Worm (Caenorhabditis elegans) whole organism, young adult: ENCODE measurements around the gene C08E8.3.

Experiments used
- B0019.2 ChIP-seq: fragments of 200-800 bp; sonication (Bioruptor generic); conservative IDR thresholded peaks from 2 replicates; pipeline ENCODE4 v1.3.6; 2022; ENCODE audit warnings: missing genetic modification reagents, missing genetic modification characterization, missing compliant biosample characterization
- B0336.3 ChIP-seq: fragments of 200-800 bp; sonication (Bioruptor generic); IDR thresholded peaks from 2 replicates; pipeline ENCODE4 v1.3.6; 2022; ENCODE audit warnings: missing genetic modification characterization, missing compliant biosample characterization
- C06A6.2 ChIP-seq: fragments of 200-800 bp; sonication (Bioruptor generic); conservative IDR thresholded peaks from 2 replicates; pipeline ENCODE4 v1.3.6; 2022; ENCODE audit warnings: missing genetic modification characterization, missing compliant biosample characterization
- C17E4.6 ChIP-seq: fragments of 200-800 bp; sonication (Bioruptor generic); IDR thresholded peaks from 2 replicates; pipeline ENCODE4 v1.3.6; 2022; ENCODE audit warnings: missing genetic modification reagents, missing genetic modification characterization, missing compliant biosample characterization
- F10E7.11 ChIP-seq: sonication (generic microtip); optimal IDR thresholded peaks from 2 replicates; lab custom pipeline; 2017; ENCODE audit warnings: mild to moderate bottlenecking, missing genetic modification characterization, moderate library complexity, missing compliant biosample characterization
- F22D6.2 ChIP-seq: sonication (generic microtip); optimal IDR thresholded peaks from 2 replicates; lab custom pipeline; 2016; ENCODE audit warnings: mild to moderate bottlenecking, missing genetic modification characterization, missing compliant biosample characterization
- F52B5.7 ChIP-seq: sonication (generic microtip); optimal IDR thresholded peaks from 2 replicates; lab custom pipeline; 2016; ENCODE audit warnings: mild to moderate bottlenecking, missing genetic modification characterization, missing compliant biosample characterization
- K11D2.4 ChIP-seq: fragments of 200-800 bp; sonication (Bioruptor generic); IDR thresholded peaks from 2 replicates; pipeline ENCODE4 v1.3.6; 2022; ENCODE audit warnings: missing genetic modification reagents, missing genetic modification characterization, missing compliant biosample characterization
- K12H6.12 ChIP-seq: fragments of 200-800 bp; sonication (Bioruptor generic); optimal IDR thresholded peaks from 2 replicates; lab custom pipeline; 2018; ENCODE audit warnings: mild to moderate bottlenecking, missing genetic modification characterization, missing compliant biosample characterization
- T26A5.8 ChIP-seq: sonication (generic microtip); optimal IDR thresholded peaks from 2 replicates; lab custom pipeline; 2016; ENCODE audit warnings: missing genetic modification characterization, missing compliant biosample characterization
- Y53G8AR.9 ChIP-seq: fragments of 200-800 bp; sonication (Bioruptor generic); conservative IDR thresholded peaks from 2 replicates; pipeline ENCODE4 v1.3.6; 2022; ENCODE audit warnings: missing genetic modification reagents, missing genetic modification characterization, missing compliant biosample characterization
- akir-1 ChIP-seq: fragments of 200-800 bp; sonication (Bioruptor generic); optimal IDR thresholded peaks from 2 replicates; lab custom pipeline; 2018; ENCODE audit warnings: mild to moderate bottlenecking, missing genetic modification characterization, moderate library complexity, missing compliant biosample characterization
- ama-1 ChIP-seq, 3 experiments: fragments of 150-350 bp in 1 of 3; sonication (generic microtip) in 2 of 3; optimal IDR thresholded peaks; 2 replicates each; lab custom pipeline; 2014 to 2018; ENCODE audit warnings: missing biosample characterization in 2 of 3, missing genetic modification characterization in 2 of 3, missing genetic modification reagents in 2 of 3
- aptf-2 ChIP-seq: fragments of 200-800 bp; sonication (Bioruptor generic); conservative IDR thresholded peaks from 2 replicates; pipeline ENCODE4 v1.3.6; 2022; ENCODE audit warnings: missing genetic modification reagents, missing genetic modification characterization, missing compliant biosample characterization
- atf-7 ChIP-seq: sonication (generic microtip); optimal IDR thresholded peaks from 2 replicates; lab custom pipeline; 2017; ENCODE audit warnings: mild to moderate bottlenecking, missing genetic modification characterization, missing compliant biosample characterization
- athp-1 ChIP-seq: sonication (generic microtip); optimal IDR thresholded peaks from 2 replicates; lab custom pipeline; 2017; ENCODE audit warnings: mild to moderate bottlenecking, missing genetic modification characterization, missing compliant biosample characterization
- attf-5 ChIP-seq: fragments of 200-800 bp; sonication (Bioruptor generic); optimal IDR thresholded peaks from 2 replicates; lab custom pipeline; 2018; ENCODE audit warnings: mild to moderate bottlenecking, missing genetic modification characterization, missing compliant biosample characterization
- bed-1 ChIP-seq: fragments of 200-800 bp; sonication (Bioruptor generic); IDR thresholded peaks from 2 replicates; pipeline ENCODE4 v1.3.6; 2022; ENCODE audit warnings: missing genetic modification reagents, missing genetic modification characterization, missing compliant biosample characterization
- cebp-1 ChIP-seq, 2 experiments: fragments of 200-800 bp in 1 of 2; sonication (Bioruptor generic) in 1 of 2; sonication (generic microtip) in 1 of 2; IDR thresholded peaks in 1 of 2; optimal IDR thresholded peaks in 1 of 2; 2 replicates each; pipeline versions ENCODE4 v1.3.6 to Lab custom; 2017 to 2022; ENCODE audit warnings: missing compliant biosample characterization in 2 of 2, missing genetic modification characterization in 2 of 2, mild to moderate bottlenecking in 1 of 2, missing genetic modification reagents in 1 of 2, moderate library complexity in 1 of 2
- cebp-2 ChIP-seq: fragments of 200-800 bp; sonication (Bioruptor generic); IDR thresholded peaks from 2 replicates; pipeline ENCODE4 v1.3.6; 2022; ENCODE audit warnings: missing genetic modification characterization, missing compliant biosample characterization
- dox-1 ChIP-seq: fragments of 200-800 bp; sonication (Bioruptor generic); IDR thresholded peaks from 2 replicates; pipeline ENCODE4 v1.3.6; 2022; ENCODE audit warnings: missing genetic modification reagents, missing genetic modification characterization, missing compliant biosample characterization
- efl-1 ChIP-seq: fragments of 150-350 bp; optimal IDR thresholded peaks from 2 replicates; lab custom pipeline; 2014; ENCODE audit warnings: missing biosample characterization, missing genetic modification reagents, missing genetic modification characterization
- egl-44 ChIP-seq: fragments of 200-800 bp; sonication (Bioruptor generic); IDR thresholded peaks from 2 replicates; pipeline ENCODE4 v1.3.6; 2022; ENCODE audit warnings: missing genetic modification reagents, missing genetic modification characterization, missing compliant biosample characterization
- ets-4 ChIP-seq: fragments of 200-800 bp; sonication (Bioruptor generic); optimal IDR thresholded peaks from 2 replicates; lab custom pipeline; 2018; ENCODE audit warnings: mild to moderate bottlenecking, missing genetic modification characterization, missing compliant biosample characterization
- let-526 ChIP-seq: fragments of 200-800 bp; sonication (Bioruptor generic); IDR thresholded peaks from 2 replicates; pipeline ENCODE4 v1.3.6; 2022; ENCODE audit warnings: missing genetic modification reagents, missing genetic modification characterization, missing compliant biosample characterization
- lin-40 ChIP-seq: sonication (generic microtip); optimal IDR thresholded peaks from 2 replicates; lab custom pipeline; 2016; ENCODE audit warnings: missing genetic modification characterization, mild to moderate bottlenecking, missing compliant biosample characterization, missing genotype, missing genetic modification reagents
- madf-10 ChIP-seq: sonication (generic microtip); optimal IDR thresholded peaks from 2 replicates; lab custom pipeline; 2016; ENCODE audit warnings: mild to moderate bottlenecking, missing genetic modification characterization, missing compliant biosample characterization
- madf-3 ChIP-seq: fragments of 200-800 bp; sonication (Bioruptor generic); IDR thresholded peaks from 2 replicates; pipeline ENCODE4 v1.3.6; 2022; ENCODE audit warnings: missing genetic modification reagents, missing genetic modification characterization, missing compliant biosample characterization
- mcd-1 ChIP-seq: fragments of 200-800 bp; sonication (Bioruptor generic); IDR thresholded peaks from 2 replicates; pipeline ENCODE4 v1.3.6; 2022; ENCODE audit warnings: missing genetic modification reagents, missing genetic modification characterization, missing compliant biosample characterization
- nfyb-1 ChIP-seq: fragments of 200-800 bp; sonication (Bioruptor generic); IDR thresholded peaks from 2 replicates; pipeline ENCODE4 v1.3.6; 2022; ENCODE audit warnings: missing genetic modification reagents, missing genetic modification characterization, missing compliant biosample characterization
- nhr-80 ChIP-seq: sonication (generic microtip); optimal IDR thresholded peaks from 2 replicates; lab custom pipeline; 2016; ENCODE audit warnings: missing genetic modification characterization, missing compliant biosample characterization
- nhr-90 ChIP-seq: sonication (generic microtip); optimal IDR thresholded peaks from 2 replicates; lab custom pipeline; 2016; ENCODE audit warnings: missing genotype, mild to moderate bottlenecking, missing genetic modification characterization, missing compliant biosample characterization
- pbrm-1 ChIP-seq: fragments of 200-800 bp; sonication (Bioruptor generic); IDR thresholded peaks from 2 replicates; pipeline ENCODE4 v1.3.6; 2022; ENCODE audit warnings: missing genetic modification reagents, missing genetic modification characterization, missing compliant biosample characterization
- repo-1 ChIP-seq: sonication (generic microtip); optimal IDR thresholded peaks from 2 replicates; lab custom pipeline; 2017; ENCODE audit warnings: mild to moderate bottlenecking, missing genetic modification characterization, missing compliant biosample characterization
- rpc-1 ChIP-seq, 2 experiments: fragments of 150-350 bp in 1 of 2; sonication (generic microtip) in 1 of 2; optimal IDR thresholded peaks; 2 replicates each; lab custom pipeline; 2014 to 2018; ENCODE audit warnings: missing biosample characterization in 1 of 2, missing genetic modification characterization in 1 of 2, missing genetic modification reagents in 1 of 2, missing genotype in 1 of 2
- snpc-1.1 ChIP-seq: sonication (generic microtip); optimal IDR thresholded peaks from 2 replicates; lab custom pipeline; 2017; ENCODE audit warnings: missing genetic modification characterization, mild to moderate bottlenecking, missing compliant biosample characterization, antibody characterized with exemption, moderate library complexity, missing genotype, missing genetic modification reagents; ENCODE audit not compliant: insufficient read depth
- snpc-3.4 ChIP-seq: sonication (generic microtip); optimal IDR thresholded peaks from 2 replicates; lab custom pipeline; 2017; ENCODE audit warnings: missing genetic modification characterization, mild to moderate bottlenecking, missing compliant biosample characterization, antibody characterized with exemption, moderate library complexity, missing genotype, missing genetic modification reagents
- somi-1 ChIP-seq: fragments of 200-800 bp; sonication (Bioruptor generic); optimal IDR thresholded peaks from 2 replicates; lab custom pipeline; 2018; ENCODE audit warnings: mild to moderate bottlenecking, missing genetic modification characterization, missing compliant biosample characterization
- tbp1 ChIP-seq: fragments of 200-800 bp; sonication (Bioruptor generic); optimal IDR thresholded peaks from 2 replicates; lab custom pipeline; 2018; ENCODE audit warnings: mild to moderate bottlenecking, missing genetic modification characterization, missing compliant biosample characterization
- tlf-1 ChIP-seq: fragments of 200-800 bp; sonication (Bioruptor generic); optimal IDR thresholded peaks from 2 replicates; lab custom pipeline; 2018; ENCODE audit warnings: mild to moderate bottlenecking, missing genetic modification characterization, missing compliant biosample characterization
- ztf-18 ChIP-seq: sonication (generic microtip); optimal IDR thresholded peaks from 2 replicates; lab custom pipeline; 2016; ENCODE audit warnings: missing genotype, mild to moderate bottlenecking, missing genetic modification characterization, missing compliant biosample characterization
- ztf-22 ChIP-seq: fragments of 200-800 bp; sonication (Bioruptor generic); optimal IDR thresholded peaks from 2 replicates; lab custom pipeline; 2018; ENCODE audit warnings: mild to moderate bottlenecking, missing genetic modification characterization, moderate library complexity, missing compliant biosample characterization
- ztf-26 ChIP-seq: sonication (generic microtip); optimal IDR thresholded peaks from 2 replicates; lab custom pipeline; 2017; ENCODE audit warnings: missing genetic modification characterization, missing compliant biosample characterization
- ztf-3 ChIP-seq: fragments of 200-800 bp; sonication (Bioruptor generic); optimal IDR thresholded peaks from 2 replicates; lab custom pipeline; 2018; ENCODE audit warnings: mild to moderate bottlenecking, missing genetic modification characterization, missing compliant biosample characterization

The C08E8.3 gene

DNA sequence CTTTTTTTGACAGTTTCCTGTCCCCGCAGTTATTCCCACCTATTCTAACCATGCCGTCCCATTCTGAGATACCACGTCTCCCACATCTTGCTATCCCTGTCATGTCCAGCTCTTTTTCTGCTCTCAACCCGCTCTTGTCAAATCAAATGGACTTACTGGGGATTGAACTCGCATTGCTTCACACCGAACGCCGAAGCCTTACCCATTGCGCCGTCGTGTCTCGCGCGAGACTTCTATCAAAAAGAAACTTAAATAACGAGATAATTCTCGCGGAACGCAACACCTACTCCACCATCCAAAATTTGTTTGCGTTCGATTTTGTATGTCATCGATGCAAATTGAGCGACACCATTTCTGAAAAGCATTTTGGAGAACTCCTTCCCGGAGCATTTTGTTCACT, 5.7 kb upstream of the C08E8.3 start (continued):
- TF ChIP-seq tbp1 (GFP tag; lab: Kevin White, UChicago), result peak; percentile 68
- no peak for TF ChIP-seq akir-1 (GFP tag; lab: Kevin White, UChicago)
- TF ChIP-seq bed-1 (GFP tag; lab: Robert Waterston, UW), result no peak
- TF ChIP-seq mcd-1 (GFP tag; lab: Robert Waterston, UW), result no peak
- no peak for TF ChIP-seq C17E4.6 (GFP tag; lab: Robert Waterston, UW)
- no peak for TF ChIP-seq pbrm-1 (GFP tag; lab: Robert Waterston, UW)
- no peak for TF ChIP-seq ztf-26 (tag; lab: Kevin White, UChicago)
- TF ChIP-seq somi-1 (GFP tag; lab: Kevin White, UChicago), result no peak
- TF ChIP-seq ztf-18, result peak; percentile 18
- TF ChIP-seq athp-1, result no peak
- peak; percentile 33 for TF ChIP-seq rpc-1 (optimal IDR thresholded peaks at IDR 0.05; lab: Kevin White, UChicago)
- peak; percentile 63 for TF ChIP-seq rpc-1 (tag; optimal IDR thresholded peaks at IDR 0.05; lab: Kevin White, UChicago)
- no peak for TF ChIP-seq ama-1 (optimal IDR thresholded peaks at IDR 0.05; lab: Kevin White, UChicago)
- TF ChIP-seq ama-1 (GFP tag; optimal IDR thresholded peaks at IDR 0.05; lab: Kevin White, UChicago), result no peak
- no peak for TF ChIP-seq T26A5.8 (tag; lab: Kevin White, UChicago)
- no peak for TF ChIP-seq nhr-80 (tag; lab: Kevin White, UChicago)
- 0 out of 2 replicates have a peak, but pooled peaks have one; percentile 43 for TF ChIP-seq madf-3 (GFP tag; lab: Robert Waterston, UW)
- no peak for TF ChIP-seq atf-7 (tag; lab: Kevin White, UChicago)
- no peak for TF ChIP-seq snpc-3.4 (tag; lab: Kevin White, UChicago)
- no peak for TF ChIP-seq F10E7.11 (tag; lab: Kevin White, UChicago)
- no peak for TF ChIP-seq tlf-1
- TF ChIP-seq snpc-1.1, result no peak
- no peak for TF ChIP-seq efl-1 (GFP tag; lab: Kevin White, UChicago)
- TF ChIP-seq, all 124 proteins: peak for 7

DNA sequence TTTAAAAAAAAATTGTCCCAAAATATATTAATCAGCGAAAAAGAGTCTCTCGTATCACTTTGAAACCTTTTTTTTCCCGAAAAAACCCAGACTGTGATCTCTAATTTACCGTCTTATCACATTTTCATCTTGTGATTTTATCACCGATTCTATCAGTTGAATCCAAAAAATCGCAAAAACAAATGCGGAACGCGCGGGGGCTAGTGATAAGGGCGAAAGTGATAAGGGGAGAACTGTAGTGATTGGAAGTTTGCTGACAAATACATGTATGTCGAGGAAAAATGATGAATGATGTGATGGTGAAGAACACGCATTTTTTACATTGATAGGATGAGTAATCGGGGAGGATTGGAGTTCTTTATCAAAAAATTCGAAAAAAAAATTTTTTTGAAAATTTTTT, 3.8 kb upstream of the C08E8.3 start:
- peak; percentile 62 for TF ChIP-seq nhr-90 (tag; lab: Kevin White, UChicago)
- TF ChIP-seq K12H6.12 (tag; lab: Kevin White, UChicago), result no peak
- peak; percentile 40 for TF ChIP-seq madf-10 (tag; lab: Kevin White, UChicago)
- TF ChIP-seq snpc-1.1, result no peak
- TF ChIP-seq C06A6.2 (GFP tag; lab: Robert Waterston, UW), result 0 out of 2 replicates have a peak, but pooled peaks have one; percentile 27
- TF ChIP-seq snpc-3.4 (tag; lab: Kevin White, UChicago), result no peak
- no peak for TF ChIP-seq rpc-1 (optimal IDR thresholded peaks at IDR 0.05; lab: Kevin White, UChicago)
- TF ChIP-seq rpc-1 (tag; optimal IDR thresholded peaks at IDR 0.05; lab: Kevin White, UChicago), result no peak
- peak; percentile 77 for TF ChIP-seq B0336.3 (GFP tag; lab: Robert Waterston, UW)
- TF ChIP-seq dox-1 (GFP tag; lab: Robert Waterston, UW), result peak; percentile 88
- no peak for TF ChIP-seq attf-5 (GFP tag; lab: Kevin White, UChicago)
- no peak for TF ChIP-seq cebp-2 (GFP tag; lab: Robert Waterston, UW)
- no peak for TF ChIP-seq B0019.2 (GFP tag; lab: Robert Waterston, UW)
- peak; percentile 58 for TF ChIP-seq tbp1 (GFP tag; lab: Kevin White, UChicago)
- peak; percentile 99 for TF ChIP-seq nhr-80 (tag; lab: Kevin White, UChicago)
- TF ChIP-seq ets-4 (GFP tag; lab: Kevin White, UChicago), result peak; percentile 99
- TF ChIP-seq ztf-22 (GFP tag; lab: Kevin White, UChicago), result peak; percentile 96
- TF ChIP-seq aptf-2, result no peak
- TF ChIP-seq ztf-3 (GFP tag; lab: Kevin White, UChicago), result no peak
- peak; percentile 73 for TF ChIP-seq F22D6.2
- TF ChIP-seq nfyb-1, result 0 out of 2 replicates have a peak, but pooled peaks have one; percentile 57
- TF ChIP-seq ztf-26 (tag; lab: Kevin White, UChicago), result peak; percentile 79
- TF ChIP-seq somi-1 (GFP tag; lab: Kevin White, UChicago), result peak; percentile 24
- peak; percentile 57; the same call in 1 of the 2 replicates for TF ChIP-seq K11D2.4 (GFP tag; lab: Robert Waterston, UW)
- 0 out of 2 replicates have a peak, but pooled peaks have one; percentile 30 for TF ChIP-seq Y53G8AR.9 (GFP tag; lab: Robert Waterston, UW)
- peak; percentile 25; the same call in 1 of the 2 replicates for TF ChIP-seq cebp-1 (GFP tag; IDR thresholded peaks at IDR 0.05; lab: Robert Waterston, UW)
- TF ChIP-seq cebp-1 (tag; optimal IDR thresholded peaks at IDR 0.05; lab: Kevin White, UChicago), result peak; percentile 77
- TF ChIP-seq lin-40 (tag; lab: Kevin White, UChicago), result no peak
- TF ChIP-seq F52B5.7 (tag; lab: Kevin White, UChicago), result no peak
- TF ChIP-seq repo-1 (tag; lab: Kevin White, UChicago), result peak; percentile 13
- peak; percentile 83; the same call in 1 of the 2 replicates for TF ChIP-seq egl-44 (GFP tag; lab: Robert Waterston, UW)
- peak; percentile 72 for TF ChIP-seq tlf-1
- peak; percentile 53 for TF ChIP-seq mcd-1 (GFP tag; lab: Robert Waterston, UW)
- peak; percentile 94 for TF ChIP-seq atf-7 (tag; lab: Kevin White, UChicago)
- 0 out of 2 replicates have a peak, but pooled peaks have one; percentile 13 for TF ChIP-seq let-526
